Worm (Caenorhabditis elegans): ENCODE measurements around the gene srh-296.

DNA sequence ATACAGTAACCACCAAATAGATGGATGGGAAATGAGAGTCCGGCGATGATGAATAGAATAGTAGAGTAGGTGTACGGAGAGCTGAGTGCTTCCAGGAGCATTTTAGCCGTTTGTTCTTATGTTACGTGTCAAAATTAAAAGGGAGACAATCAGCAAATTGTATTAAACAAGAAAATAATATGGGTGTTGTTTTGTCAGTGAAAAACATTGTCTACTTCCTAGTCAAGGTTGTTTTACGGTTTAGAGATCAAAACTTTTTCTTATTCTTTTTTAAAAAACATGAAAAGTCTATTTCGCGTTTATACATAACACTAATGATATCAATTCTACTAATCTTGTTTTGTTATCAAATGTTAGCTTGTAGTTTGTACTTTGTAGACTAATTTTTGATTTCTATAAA, 16.2 kb upstream of the srh-296 start, which contains the start of gene srh-289:
- TF ChIP-seq klf-2 (GFP tag; conservative IDR thresholded peaks at IDR 0.05) (no peak), flt-1 (GFP tag; IDR thresholded peaks at IDR 0.05) (no peak), T22C8.4 (GFP tag; IDR thresholded peaks at IDR 0.05) (no peak), ref-1 (GFP tag; conservative IDR thresholded peaks at IDR 0.05) (no peak), med-1 (GFP tag; optimal IDR thresholded peaks at IDR 0.05; ENCODE audit: insufficient read depth) (no peak), cog-1 (tag; optimal IDR thresholded peaks at IDR 0.05) (no peak), ztf-29 (GFP tag; IDR thresholded peaks at IDR 0.05) (no peak), ztf-23 (GFP tag; IDR thresholded peaks at IDR 0.05) (no peak), tab-1 (GFP tag; IDR thresholded peaks at IDR 0.05) (no peak)

Data from whole organism, midembryonic.